Worm (Caenorhabditis elegans) whole organism, L4 larva: ENCODE results near the gene Y62H9A.4.

Experiments used
- mdl-1 ChIP-seq, 2 experiments: fragments of 150-350 bp in 1 of 2; sonication (generic microtip) in 1 of 2; optimal IDR thresholded peaks; 2 replicates each; lab custom pipeline; 2014 to 2017; ENCODE audit warnings: missing biosample characterization in 2 of 2, missing genetic modification characterization in 2 of 2
- spr-1 ChIP-seq: sonication (generic microtip); optimal IDR thresholded peaks from 2 replicates; lab custom pipeline; 2016; ENCODE audit warnings: mild to moderate bottlenecking, missing genetic modification characterization, missing compliant biosample characterization

DNA sequence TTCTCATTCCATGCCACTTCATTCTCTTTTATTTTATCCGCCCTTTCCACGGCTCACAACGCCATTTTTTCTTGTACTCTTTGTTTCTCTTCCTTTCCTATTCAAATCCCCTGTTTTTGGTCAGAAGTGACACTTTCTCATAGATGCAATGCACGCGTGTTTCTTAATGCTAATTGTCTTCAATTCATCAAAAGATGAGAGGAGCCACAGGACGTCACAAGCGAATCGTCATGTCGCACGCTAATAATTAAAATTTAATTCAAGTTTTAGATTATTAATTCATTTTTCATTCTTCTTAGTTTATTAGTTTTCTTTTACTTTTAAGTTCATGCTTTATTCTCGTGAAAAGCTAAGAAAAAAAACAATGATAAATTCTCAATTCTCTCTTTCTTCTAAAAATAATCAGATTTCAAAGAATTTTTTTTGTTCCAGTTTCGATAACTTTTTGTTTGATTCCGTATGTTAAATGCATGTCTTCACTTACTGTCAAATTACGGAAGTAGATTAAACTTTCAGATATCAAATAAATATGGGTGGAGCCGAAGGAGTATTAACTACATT, 40.9 kb downstream of the Y62H9A.4 start, which contains the start of gene Y62H9A.14:
- TF ChIP-seq spr-1 (no peak), mdl-1 (tag; optimal IDR thresholded peaks at IDR 0.05; lab: Kevin White, UChicago) (no peak)
